Worm (Caenorhabditis elegans) whole organism, midembryonic: ENCODE results near the gene dlst-1.

Experiments
- T22C8.4 ChIP-seq: fragments of 200-800 bp; sonication (Bioruptor generic); IDR thresholded peaks from 2 replicates; pipeline ENCODE4 v1.3.6; 2022; ENCODE audit warnings: missing genetic modification characterization, missing compliant biosample characterization
- cog-1 ChIP-seq: sonication (generic microtip); optimal IDR thresholded peaks from 2 replicates; lab custom pipeline; 2016; ENCODE audit warnings: missing genetic modification characterization, missing compliant biosample characterization
- flt-1 ChIP-seq: fragments of 200-800 bp; sonication (Bioruptor generic); IDR thresholded peaks from 2 replicates; pipeline ENCODE4 v1.3.6; 2022; ENCODE audit warnings: missing genetic modification characterization, missing compliant biosample characterization
- klf-2 ChIP-seq: fragments of 200-800 bp; sonication (Bioruptor generic); conservative IDR thresholded peaks from 2 replicates; pipeline ENCODE4 v1.3.6; 2022; ENCODE audit warnings: missing genetic modification reagents, missing genetic modification characterization, missing compliant biosample characterization
- med-1 ChIP-seq: sonication (generic microtip); optimal IDR thresholded peaks from 2 replicates; lab custom pipeline; 2017; ENCODE audit warnings: missing genetic modification characterization, mild to moderate bottlenecking, missing compliant biosample characterization, antibody characterized with exemption, missing genetic modification reagents; ENCODE audit not compliant: insufficient read depth
- ref-1 ChIP-seq: fragments of 200-800 bp; sonication (Bioruptor generic); conservative IDR thresholded peaks from 2 replicates; pipeline ENCODE4 v1.3.6; 2022; ENCODE audit warnings: missing genetic modification reagents, missing genetic modification characterization, missing compliant biosample characterization
- tab-1 ChIP-seq: fragments of 200-800 bp; sonication (Bioruptor generic); IDR thresholded peaks from 2 replicates; pipeline ENCODE4 v1.3.6; 2022; ENCODE audit warnings: missing genetic modification characterization, missing compliant biosample characterization
- ztf-23 ChIP-seq: fragments of 200-800 bp; sonication (Bioruptor generic); IDR thresholded peaks from 2 replicates; pipeline ENCODE4 v1.3.6; 2022; ENCODE audit warnings: missing genetic modification reagents, missing genetic modification characterization, missing compliant biosample characterization
- ztf-29 ChIP-seq: fragments of 200-800 bp; sonication (Bioruptor generic); IDR thresholded peaks from 2 replicates; pipeline ENCODE4 v1.3.6; 2022; ENCODE audit warnings: missing genetic modification reagents, missing genetic modification characterization, missing compliant biosample characterization

Gene dlst-1

DNA sequence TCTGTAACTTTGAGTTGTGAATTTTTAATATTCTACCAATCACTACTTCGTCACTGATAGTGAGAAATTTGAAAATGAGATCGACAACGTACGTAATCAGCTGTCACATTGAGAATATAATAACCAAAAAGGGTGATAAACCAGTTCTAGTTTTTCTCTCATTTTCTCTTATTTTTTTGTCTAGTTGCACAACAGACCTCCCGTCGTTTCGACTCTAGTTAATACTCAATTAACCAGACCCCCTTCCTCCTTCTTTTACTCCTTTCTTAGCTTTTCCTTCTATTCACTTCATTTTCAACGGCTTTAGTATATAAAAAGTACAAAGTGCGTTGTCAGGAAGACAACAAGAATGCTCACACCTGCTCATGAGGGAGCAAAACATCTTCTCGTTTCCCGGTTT, 18.3 kb upstream of the dlst-1 start, which contains the start of gene ZC487.1:
TSS of gene ZC487.1 (plus strand) at position 301 of the 400 bp plus-strand sequence.
- TF ChIP-seq tab-1 (GFP tag; lab: Robert Waterston, UW) (no peak), T22C8.4 (GFP tag; lab: Robert Waterston, UW) (no peak), ref-1 (GFP tag; lab: Robert Waterston, UW) (no peak), ztf-29 (no peak), klf-2 (no peak), flt-1 (GFP tag; lab: Robert Waterston, UW) (no peak), ztf-23 (no peak), med-1 (GFP tag; lab: Kevin White, UChicago) (no peak), cog-1 (tag; lab: Kevin White, UChicago) (no peak)

DNA sequence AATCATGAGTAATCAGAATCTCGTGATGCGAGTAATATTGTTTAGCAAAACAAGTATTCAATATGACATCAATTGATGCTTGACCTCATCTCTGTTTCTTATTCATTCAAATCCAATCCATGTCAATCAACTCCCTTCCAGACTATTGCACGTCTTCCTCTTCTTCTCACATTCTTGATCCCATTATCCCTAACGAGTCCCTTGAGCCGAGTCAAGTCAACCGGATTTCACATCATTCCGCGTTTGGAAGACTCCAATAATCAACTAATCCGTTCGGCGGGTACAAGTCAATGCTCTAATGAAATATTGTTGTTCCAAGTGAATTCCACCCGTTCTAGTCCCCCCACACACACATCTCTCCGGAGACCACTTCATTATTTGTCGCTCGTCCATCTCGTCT, 17.4 kb upstream of the dlst-1 start:
- TF ChIP-seq klf-2 (no peak), flt-1 (GFP tag; lab: Robert Waterston, UW) (no peak), cog-1 (tag; lab: Kevin White, UChicago) (no peak), med-1 (GFP tag; lab: Kevin White, UChicago) (no peak), ztf-23 (no peak), T22C8.4 (GFP tag; lab: Robert Waterston, UW) (no peak)

DNA sequence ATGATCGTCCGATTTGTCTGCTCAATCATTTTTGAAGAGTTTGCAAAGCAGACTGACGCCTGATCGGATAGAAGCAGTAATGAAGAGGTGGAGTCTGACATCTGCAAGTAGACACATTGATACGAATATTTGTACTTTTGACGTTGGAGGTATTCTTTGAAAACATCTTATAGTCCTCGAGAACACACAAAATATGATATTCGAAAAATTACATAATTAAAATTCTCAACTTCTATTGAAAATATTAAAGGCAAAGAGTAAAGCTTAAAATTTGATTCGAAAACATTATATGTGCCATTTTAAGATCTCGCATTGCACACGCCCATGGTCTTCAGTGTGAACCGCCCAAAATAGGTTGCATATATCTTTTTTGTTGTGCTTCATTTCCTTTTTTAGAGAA, 13.5 kb upstream of the dlst-1 start, which contains the start of gene ZC487.2:
TSS of gene ZC487.2 (minus strand) at position 101 of the 400 bp plus-strand sequence.
- no peak for TF ChIP-seq cog-1 (tag; lab: Kevin White, UChicago)
- TF ChIP-seq klf-2, result no peak
- no peak for TF ChIP-seq ztf-29
- TF ChIP-seq tab-1 (GFP tag; lab: Robert Waterston, UW), result no peak
- TF ChIP-seq ztf-23, result no peak
- no peak for TF ChIP-seq ref-1 (GFP tag; lab: Robert Waterston, UW)
- TF ChIP-seq flt-1 (GFP tag; lab: Robert Waterston, UW), result no peak
- TF ChIP-seq T22C8.4 (GFP tag; lab: Robert Waterston, UW), result no peak
- no peak for TF ChIP-seq med-1 (GFP tag; lab: Kevin White, UChicago)

DNA sequence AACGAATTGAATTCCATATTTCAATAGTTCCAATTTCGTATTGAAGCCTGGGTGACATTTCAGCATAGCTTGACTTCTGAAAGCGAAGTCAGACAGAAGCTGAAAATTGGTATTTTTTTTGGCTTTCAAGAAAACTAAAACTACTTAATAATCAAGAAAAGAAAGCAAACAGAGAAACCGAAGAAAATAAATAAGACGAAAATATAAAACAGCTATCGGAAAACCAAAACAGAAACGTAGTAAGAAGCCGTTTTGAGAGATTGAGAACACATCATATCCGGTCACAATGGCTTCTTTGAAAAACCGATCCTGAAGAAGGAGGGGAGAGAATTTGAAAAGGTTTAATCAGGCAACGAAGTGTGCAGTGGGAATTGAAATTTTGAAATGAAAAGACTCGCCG, 9.3 kb upstream of the dlst-1 start, which contains the start of gene srg-30:
TSS of gene srg-30 (minus strand) at position 101 of the 400 bp plus-strand sequence.
- TF ChIP-seq tab-1 (GFP tag; lab: Robert Waterston, UW) (no peak), med-1 (GFP tag; lab: Kevin White, UChicago) (no peak), T22C8.4 (GFP tag; lab: Robert Waterston, UW) (no peak), ztf-23 (no peak), ztf-29 (no peak)

DNA sequence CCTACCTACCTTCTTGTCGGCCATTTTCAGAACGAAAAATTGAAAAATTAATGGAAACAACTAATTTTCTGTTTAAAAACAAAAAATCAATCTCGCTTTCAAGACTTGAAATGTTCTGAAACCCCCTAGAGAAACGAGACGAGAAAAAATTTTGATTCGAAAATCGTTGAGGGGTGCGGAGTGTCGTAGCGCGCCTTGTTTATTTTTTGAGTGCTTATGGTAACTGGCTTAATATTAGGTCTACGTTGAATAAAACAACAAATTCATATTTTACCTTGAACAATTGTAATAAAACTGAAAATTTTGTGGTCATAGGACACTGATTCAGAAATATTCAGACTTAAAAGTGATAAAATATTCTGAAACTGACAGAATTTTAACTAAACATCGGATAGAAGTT, 1.6 kb upstream of the dlst-1 start, which contains the start of gene sna-1:
TSS of gene sna-1 (minus strand) at position 218 of the 400 bp plus-strand sequence.
- TF ChIP-seq cog-1 (tag; lab: Kevin White, UChicago), result no peak
- no peak for TF ChIP-seq ztf-29
- no peak for TF ChIP-seq ztf-23
- no peak for TF ChIP-seq klf-2
- TF ChIP-seq tab-1 (GFP tag; lab: Robert Waterston, UW), result no peak
- TF ChIP-seq T22C8.4 (GFP tag; lab: Robert Waterston, UW), result no peak
- TF ChIP-seq med-1 (GFP tag; lab: Kevin White, UChicago), result no peak
- TF ChIP-seq ref-1 (GFP tag; lab: Robert Waterston, UW), result no peak
- no peak for TF ChIP-seq flt-1 (GFP tag; lab: Robert Waterston, UW)

DNA sequence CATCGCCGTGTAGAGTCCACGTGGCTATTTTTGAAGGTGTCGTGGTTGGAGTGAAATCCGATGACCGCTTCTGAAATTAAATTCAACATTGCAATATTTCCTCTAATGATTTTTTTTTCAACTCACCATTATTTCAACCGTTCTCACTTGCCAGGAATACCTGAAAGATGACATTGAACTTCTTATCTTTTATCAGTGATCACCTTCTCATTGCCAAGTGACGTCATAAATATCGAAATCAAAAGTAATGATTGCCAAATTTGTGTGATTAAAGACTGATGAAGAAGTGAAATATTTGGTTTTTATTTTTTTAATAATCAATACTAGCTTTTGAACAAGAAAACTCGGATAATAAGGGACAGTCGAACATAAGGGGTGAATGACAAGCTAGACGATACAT, 2.1 kb downstream of the dlst-1 start, which contains the start of gene W02F12.4:
TSS of gene W02F12.4 (minus strand) at position 164 of the 400 bp plus-strand sequence.
- no peak for TF ChIP-seq ztf-23
- TF ChIP-seq tab-1 (GFP tag; lab: Robert Waterston, UW), result no peak
- no peak for TF ChIP-seq flt-1 (GFP tag; lab: Robert Waterston, UW)
- no peak for TF ChIP-seq cog-1 (tag; lab: Kevin White, UChicago)
- TF ChIP-seq T22C8.4 (GFP tag; lab: Robert Waterston, UW), result no peak
- TF ChIP-seq ztf-29, result no peak
- no peak for TF ChIP-seq ref-1 (GFP tag; lab: Robert Waterston, UW)
- no peak for TF ChIP-seq med-1 (GFP tag; lab: Kevin White, UChicago)
- no peak for TF ChIP-seq klf-2

DNA sequence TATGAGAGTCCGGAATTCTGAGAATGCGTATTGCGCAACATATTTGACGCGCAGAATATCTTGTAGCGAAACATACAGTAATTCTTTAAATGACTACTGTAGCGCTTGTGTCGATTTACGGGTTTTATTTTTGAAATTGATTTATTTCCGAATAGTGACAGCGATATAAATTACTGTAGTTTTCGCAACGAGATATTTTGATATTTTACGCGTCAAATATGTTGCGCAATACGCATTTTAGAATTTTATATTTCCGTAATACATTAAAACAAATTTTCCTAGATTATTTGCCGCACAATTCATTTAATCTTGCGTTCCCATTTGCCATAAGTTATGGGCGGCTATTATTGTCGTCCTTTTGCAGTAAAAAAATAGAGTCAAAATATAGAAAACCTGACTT, 3.5 kb downstream of the dlst-1 start:
- TF ChIP-seq med-1 (GFP tag; lab: Kevin White, UChicago), result no peak
- TF ChIP-seq flt-1 (GFP tag; lab: Robert Waterston, UW), result no peak
- no peak for TF ChIP-seq ztf-23
- no peak for TF ChIP-seq T22C8.4 (GFP tag; lab: Robert Waterston, UW)

DNA sequence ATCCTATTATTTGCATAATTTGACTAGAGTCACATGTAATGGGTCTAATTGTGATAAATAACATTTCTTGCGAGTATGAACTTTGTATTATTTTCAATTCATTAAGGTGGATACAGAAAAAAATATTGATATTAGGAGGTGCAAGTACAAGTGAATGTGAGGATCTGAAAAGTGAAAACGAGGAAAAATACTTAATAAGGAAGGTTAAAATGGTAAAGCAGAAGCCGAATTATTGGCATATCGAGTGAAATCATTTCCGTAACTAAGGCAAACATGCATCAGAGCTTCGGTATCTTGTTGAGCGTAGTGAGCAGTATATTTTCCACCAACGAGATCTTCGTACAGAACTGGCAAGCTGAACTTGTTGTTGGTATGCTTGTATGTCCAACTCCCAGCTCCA, 4.4 kb downstream of the dlst-1 start:
- TF ChIP-seq cog-1 (tag; lab: Kevin White, UChicago), result no peak
- no peak for TF ChIP-seq T22C8.4 (GFP tag; lab: Robert Waterston, UW)
- TF ChIP-seq ztf-29, result no peak
- no peak for TF ChIP-seq flt-1 (GFP tag; lab: Robert Waterston, UW)
- TF ChIP-seq klf-2, result no peak
- no peak for TF ChIP-seq tab-1 (GFP tag; lab: Robert Waterston, UW)
- no peak for TF ChIP-seq ztf-23
- no peak for TF ChIP-seq ref-1 (GFP tag; lab: Robert Waterston, UW)
- no peak for TF ChIP-seq med-1 (GFP tag; lab: Kevin White, UChicago)

DNA sequence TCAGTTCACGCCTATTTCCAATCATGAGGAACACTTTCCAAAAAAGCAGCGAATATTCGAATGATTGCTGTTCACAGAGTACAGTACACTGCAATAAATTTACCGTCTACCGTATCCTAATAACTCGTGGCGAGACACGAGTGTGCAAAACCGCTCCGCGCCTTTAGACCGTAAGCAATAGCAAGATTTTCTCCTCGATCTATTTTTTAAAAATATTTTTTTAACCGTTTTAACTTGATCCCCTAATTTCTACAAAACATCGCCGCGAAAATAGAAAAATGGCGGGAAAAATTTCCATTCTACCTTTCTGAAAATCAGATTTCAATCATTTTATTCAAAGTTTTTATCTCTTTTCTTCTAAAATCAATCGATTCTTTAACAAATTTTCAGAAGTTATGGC, 6.2 kb downstream of the dlst-1 start, which contains the start of gene era-1:
TSS of gene era-1 (plus strand) at position 366 of the 400 bp plus-strand sequence.
- no peak for TF ChIP-seq flt-1 (GFP tag; lab: Robert Waterston, UW)
- TF ChIP-seq klf-2, result no peak

DNA sequence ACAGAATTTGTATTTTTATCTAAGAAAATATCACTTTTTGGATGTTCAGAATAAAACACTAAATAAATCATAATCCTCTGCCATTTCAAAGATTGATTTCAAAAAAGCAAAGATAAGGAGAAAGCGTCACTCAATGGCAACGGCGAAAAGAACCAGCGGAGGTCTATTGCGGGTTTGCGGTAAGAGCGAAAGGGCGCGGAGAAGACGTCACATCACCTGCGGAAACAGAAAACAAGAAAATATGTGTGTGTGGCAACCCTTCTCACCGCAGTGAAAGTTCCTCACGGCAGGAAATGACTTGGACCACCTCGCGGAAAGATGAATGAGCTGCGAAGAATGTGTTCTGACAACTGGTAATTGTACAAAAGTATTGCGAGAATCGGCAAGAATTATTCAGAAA, 9.1 kb downstream of the dlst-1 start:
- TF ChIP-seq ztf-29 (no peak), ztf-23 (no peak), T22C8.4 (GFP tag; lab: Robert Waterston, UW) (no peak)
